Worm (Caenorhabditis elegans): ENCODE data around the gene txt-13.

Gene txt-13

ce11 chrII:10541923-10542486 lies 28.4 kb upstream of the txt-13 start, which contains the start of gene pro-1 (continued):
- no peak for TF ChIP-seq unc-62 (GFP tag; optimal IDR thresholded peaks at IDR 0.05)
- TF ChIP-seq aly-2 (tag; optimal IDR thresholded peaks at IDR 0.05) = peak; percentile 89
- peak; percentile 4 for TF ChIP-seq jun-1 (tag; optimal IDR thresholded peaks at IDR 0.05)
- peak; percentile 48 for TF ChIP-seq pag-3 (tag; optimal IDR thresholded peaks at IDR 0.05; ENCODE audit: borderline replicate concordance, insufficient read depth)
- no peak for TF ChIP-seq aha-1 (tag; optimal IDR thresholded peaks at IDR 0.05)
- peak; percentile 52 for TF ChIP-seq xbp-1 (tag; optimal IDR thresholded peaks at IDR 0.05)
- peak; percentile 92 for TF ChIP-seq ztf-4 (tag; optimal IDR thresholded peaks at IDR 0.05)
- no peak for TF ChIP-seq nhr-28 (tag; optimal IDR thresholded peaks at IDR 0.05)

- no peak for TF ChIP-seq swsn-7 (tag; optimal IDR thresholded peaks at IDR 0.05)
- peak in 1 of 6 experiments; percentile 10 for TF ChIP-seq elt-3 (tag; optimal IDR thresholded peaks at IDR 0.05)
- TF ChIP-seq rnt-1 (tag; optimal IDR thresholded peaks at IDR 0.05) = no peak
- TF ChIP-seq ama-1 (optimal IDR thresholded peaks at IDR 0.05) = peak; percentile 74
- peak; percentile 17; the same call in 1 of the 2 replicates for TF ChIP-seq mab-9 (GFP tag; IDR thresholded peaks at IDR 0.05)
- TF ChIP-seq irx-1 (tag; optimal IDR thresholded peaks at IDR 0.05) = no peak
- TF ChIP-seq C34B4.2 (tag; optimal IDR thresholded peaks at IDR 0.05) = no peak
- peak; percentile 73 for TF ChIP-seq ztf-4 (tag; optimal IDR thresholded peaks at IDR 0.05)
- no peak for TF ChIP-seq nhr-90 (tag; optimal IDR thresholded peaks at IDR 0.05; ENCODE audit: poor library complexity)
- TF ChIP-seq sptf-1 (tag; optimal IDR thresholded peaks at IDR 0.05) = no peak
- no peak for TF ChIP-seq ceh-90 (tag; optimal IDR thresholded peaks at IDR 0.05)
- no peak for TF ChIP-seq vab-15 (tag; optimal IDR thresholded peaks at IDR 0.05)
- TF ChIP-seq nhr-11 (tag; optimal IDR thresholded peaks at IDR 0.05) = no peak
- no peak for TF ChIP-seq ces-1 (GFP tag; optimal IDR thresholded peaks at IDR 0.05)
- peak in 1 of 2 experiments; percentile 1 for TF ChIP-seq lin-35 (GFP tag; optimal IDR thresholded peaks at IDR 0.05)
- TF ChIP-seq mef-2 (tag; optimal IDR thresholded peaks at IDR 0.05) = no peak
- TF ChIP-seq ets-5 (GFP tag; IDR thresholded peaks at IDR 0.05) = 0 out of 2 replicates have a peak, but pooled peaks have one; percentile 83
- TF ChIP-seq zip-4 (GFP tag; optimal IDR thresholded peaks at IDR 0.05) = no peak
- TF ChIP-seq nhr-47 (tag; optimal IDR thresholded peaks at IDR 0.05) = no peak
- no peak for TF ChIP-seq nhr-77 (tag; optimal IDR thresholded peaks at IDR 0.05)
- TF ChIP-seq hlh-17 (GFP tag; optimal IDR thresholded peaks at IDR 0.05; ENCODE audit: borderline replicate concordance) = no peak
- TF ChIP-seq ztf-11 (tag; optimal IDR thresholded peaks at IDR 0.05) = no peak
- TF ChIP-seq aha-1 (tag; optimal IDR thresholded peaks at IDR 0.05) = no peak
- no peak for TF ChIP-seq lin-39 (tag; optimal IDR thresholded peaks at IDR 0.05)
- no peak for TF ChIP-seq C16A3.4 (tag; optimal IDR thresholded peaks at IDR 0.05)
- TF ChIP-seq fkh-4 (tag; optimal IDR thresholded peaks at IDR 0.05; ENCODE audit: borderline replicate concordance) = no peak
- no peak for TF ChIP-seq mep-1 (tag; optimal IDR thresholded peaks at IDR 0.05)
- TF ChIP-seq pqm-1 (tag; optimal IDR thresholded peaks at IDR 0.05) = no peak
- TF ChIP-seq nhr-76 (tag; optimal IDR thresholded peaks at IDR 0.05) = no peak
- TF ChIP-seq blmp-1 (tag; optimal IDR thresholded peaks at IDR 0.05) = peak; percentile 6
- peak in 1 of 2 experiments; percentile 8 for TF ChIP-seq efl-1 (optimal IDR thresholded peaks at IDR 0.05)
- TF ChIP-seq efl-1 (GFP tag; optimal IDR thresholded peaks at IDR 0.05 in 1 of 2) = peak in 1 of 2 experiments; percentile 88
- TF ChIP-seq sup-37 (GFP tag; optimal IDR thresholded peaks at IDR 0.05) = peak; percentile 15
- no peak for TF ChIP-seq nhr-85 (tag)
- no peak for TF ChIP-seq pag-3 (tag; optimal IDR thresholded peaks at IDR 0.05; ENCODE audit: borderline replicate concordance, insufficient read depth)
Observed at ce11 chrII:10542654-10543456, 27.5 kb upstream of the txt-13 start.
